Fruit fly (Drosophila melanogaster) whole organism, prepupa: ENCODE data around the gene CG13457.

Experiments
- Blimp-1 ChIP-seq: fragments of 200-800 bp; sonication (Bioruptor generic); optimal IDR thresholded peaks from 3 replicates; lab custom pipeline; 2017; ENCODE audit warnings: missing biosample characterization, missing genetic modification characterization, mild to moderate bottlenecking, moderate library complexity, missing genetic modification reagents
- CG11902 ChIP-seq: fragments of 200-800 bp; sonication (Bioruptor generic); optimal IDR thresholded peaks from 3 replicates; lab custom pipeline; 2016; ENCODE audit warnings: missing biosample characterization, missing genetic modification characterization
- CG15336 ChIP-seq: fragments of 200-800 bp; sonication (Bioruptor generic); IDR thresholded peaks from 2 replicates; pipeline ENCODE4 v1.3.6; 2022; ENCODE audit warnings: missing biosample characterization, missing genetic modification characterization
- CG16779 ChIP-seq: fragments of 200-800 bp; sonication (Bioruptor generic); optimal IDR thresholded peaks from 3 replicates; lab custom pipeline; 2017; ENCODE audit warnings: missing biosample characterization, mild to moderate bottlenecking, missing genetic modification characterization
- CG3032 ChIP-seq: fragments of 200-800 bp; optimal IDR thresholded peaks from 2 replicates; lab custom pipeline; 2019; ENCODE audit warnings: missing biosample characterization, mild to moderate bottlenecking, missing genetic modification characterization, moderate library complexity
- CG31627 ChIP-seq: fragments of 200-800 bp; sonication (Bioruptor generic); optimal IDR thresholded peaks from 3 replicates; lab custom pipeline; 2016; ENCODE audit warnings: missing biosample characterization, missing genetic modification characterization
- CG32006 ChIP-seq: fragments of 200-800 bp; sonication (Bioruptor generic); optimal IDR thresholded peaks from 3 replicates; lab custom pipeline; 2017; ENCODE audit warnings: missing biosample characterization, mild to moderate bottlenecking, missing genetic modification characterization
- CG34406 ChIP-seq: fragments of 200-800 bp; sonication (Bioruptor generic); optimal IDR thresholded peaks from 3 replicates; lab custom pipeline; 2016; ENCODE audit warnings: missing biosample characterization, missing genetic modification characterization
- CG6163 ChIP-seq: fragments of 200-800 bp; sonication (Bioruptor generic); IDR thresholded peaks from 3 replicates; pipeline ENCODE4 v1.3.6; 2022; ENCODE audit warnings: missing biosample characterization, missing genetic modification characterization
- CG6276 ChIP-seq: fragments of 200-800 bp; sonication (Bioruptor generic); optimal IDR thresholded peaks from 2 replicates; lab custom pipeline; 2017; ENCODE audit warnings: missing biosample characterization, mild to moderate bottlenecking, missing genetic modification characterization
- CG6792 ChIP-seq: fragments of 200-800 bp; sonication (Bioruptor generic); optimal IDR thresholded peaks from 3 replicates; lab custom pipeline; 2016; ENCODE audit warnings: missing biosample characterization, missing genetic modification characterization
- CG6808 ChIP-seq: fragments of 200-800 bp; sonication (Bioruptor generic); optimal IDR thresholded peaks from 3 replicates; lab custom pipeline; 2017; ENCODE audit warnings: missing biosample characterization, missing genetic modification characterization, mild to moderate bottlenecking, moderate library complexity, missing genetic modification reagents
- CG6854 ChIP-seq: fragments of 200-800 bp; sonication (Bioruptor generic); optimal IDR thresholded peaks from 2 replicates; lab custom pipeline; 2017; ENCODE audit warnings: missing biosample characterization, mild to moderate bottlenecking, missing genetic modification characterization
- CG8319 ChIP-seq: fragments of 200-800 bp; sonication (Bioruptor generic); optimal IDR thresholded peaks from 3 replicates; lab custom pipeline; 2016; ENCODE audit warnings: missing biosample characterization, missing genetic modification characterization
- Eip75B ChIP-seq: fragments of 200-800 bp; sonication (Bioruptor generic); optimal IDR thresholded peaks from 3 replicates; lab custom pipeline; 2016; ENCODE audit warnings: missing biosample characterization, missing genetic modification characterization
- Eip78C ChIP-seq: fragments of 200-800 bp; sonication (Bioruptor generic); peaks from one replicate; lab custom pipeline; 2016; ENCODE audit warnings: missing biosample characterization, missing genetic modification characterization
- Ets96B ChIP-seq: fragments of 200-800 bp; optimal IDR thresholded peaks from 2 replicates; lab custom pipeline; 2019; ENCODE audit warnings: missing biosample characterization, mild to moderate bottlenecking, missing genetic modification characterization, moderate library complexity
- Gug ChIP-seq: fragments of 200-800 bp; sonication (Bioruptor generic); IDR thresholded peaks from 2 replicates; pipeline ENCODE4 v1.3.6; 2022; ENCODE audit warnings: missing biosample characterization, missing genetic modification characterization
- Lpt ChIP-seq: fragments of 200-800 bp; sonication (Bioruptor generic); optimal IDR thresholded peaks from 3 replicates; lab custom pipeline; 2016; ENCODE audit warnings: missing biosample characterization, missing genetic modification characterization
- Met ChIP-seq: fragments of 200-800 bp; sonication (Bioruptor generic); optimal IDR thresholded peaks from 3 replicates; lab custom pipeline; 2016; ENCODE audit warnings: missing biosample characterization, missing genetic modification characterization
- OdsH ChIP-seq: fragments of 200-800 bp; sonication (Bioruptor generic); optimal IDR thresholded peaks from 3 replicates; lab custom pipeline; 2016; ENCODE audit warnings: missing biosample characterization, missing genetic modification characterization
- Sox102F ChIP-seq: fragments of 200-800 bp; sonication (Bioruptor generic); optimal IDR thresholded peaks from 2 replicates; lab custom pipeline; 2016; ENCODE audit warnings: missing biosample characterization, mild to moderate bottlenecking, missing genetic modification characterization
- Sox14 ChIP-seq: fragments of 200-800 bp; sonication (Bioruptor generic); optimal IDR thresholded peaks from 3 replicates; lab custom pipeline; 2016; ENCODE audit warnings: missing biosample characterization, missing genetic modification characterization
- Sox15 ChIP-seq: fragments of 200-800 bp; sonication (Bioruptor generic); optimal IDR thresholded peaks from 3 replicates; lab custom pipeline; 2016; ENCODE audit warnings: missing biosample characterization, missing genetic modification characterization
- achi ChIP-seq: fragments of 200-800 bp; sonication (Bioruptor generic); optimal IDR thresholded peaks from 3 replicates; lab custom pipeline; 2016; ENCODE audit warnings: missing biosample characterization, missing genetic modification characterization
- cyc ChIP-seq: fragments of 200-800 bp; sonication (Bioruptor generic); optimal IDR thresholded peaks from 3 replicates; lab custom pipeline; 2016; ENCODE audit warnings: missing biosample characterization, missing genetic modification characterization
- dsx ChIP-seq: fragments of 200-800 bp; optimal IDR thresholded peaks from 3 replicates; lab custom pipeline; 2019; ENCODE audit warnings: missing biosample characterization, mild to moderate bottlenecking, missing genetic modification characterization, moderate library complexity; ENCODE audit not compliant: poor library complexity, severe bottlenecking
- esn ChIP-seq: fragments of 200-800 bp; sonication (Bioruptor generic); optimal IDR thresholded peaks from 2 replicates; lab custom pipeline; 2016; ENCODE audit warnings: missing biosample characterization, mild to moderate bottlenecking, missing genetic modification characterization, moderate library complexity
- fd59A ChIP-seq: fragments of 200-800 bp; sonication (Bioruptor generic); optimal IDR thresholded peaks from 2 replicates; lab custom pipeline; 2017; ENCODE audit warnings: missing biosample characterization, mild to moderate bottlenecking, missing genetic modification characterization, missing genetic modification reagents
- lz ChIP-seq: fragments of 200-800 bp; sonication (Bioruptor generic); optimal IDR thresholded peaks from 3 replicates; lab custom pipeline; 2016; ENCODE audit warnings: missing biosample characterization, missing genetic modification characterization
- net ChIP-seq: fragments of 200-800 bp; sonication (Bioruptor generic); optimal IDR thresholded peaks from 3 replicates; lab custom pipeline; 2016; ENCODE audit warnings: missing biosample characterization, missing genetic modification characterization
- pdm3 ChIP-seq: fragments of 200-800 bp; sonication (Bioruptor generic); optimal IDR thresholded peaks from 3 replicates; lab custom pipeline; 2016; ENCODE audit warnings: missing biosample characterization, missing genetic modification characterization
- ss ChIP-seq, 2 experiments: fragments of 200-800 bp; sonication (Bioruptor generic); optimal IDR thresholded peaks; 2 replicates in 1 of 2; 3 replicates in 1 of 2; lab custom pipeline; 2017 to 2018; ENCODE audit warnings: mild to moderate bottlenecking in 2 of 2, missing biosample characterization in 2 of 2, missing genetic modification characterization in 2 of 2, moderate library complexity in 1 of 2
- svp ChIP-seq: fragments of 200-800 bp; sonication (Bioruptor generic); peaks from one replicate; lab custom pipeline; 2016; ENCODE audit warnings: missing biosample characterization, missing genetic modification characterization
- topi ChIP-seq: fragments of 200-800 bp; sonication (Bioruptor generic); optimal IDR thresholded peaks from 3 replicates; lab custom pipeline; 2016; ENCODE audit warnings: missing biosample characterization, missing genetic modification characterization
- vri ChIP-seq: fragments of 200-800 bp; sonication (Bioruptor generic); optimal IDR thresholded peaks from 3 replicates; lab custom pipeline; 2016; ENCODE audit warnings: missing biosample characterization, mild to moderate bottlenecking, missing genetic modification characterization

Gene CG13457

dm6 chr3L:15143108-15143507 lies 11.9 kb upstream of the CG13457 start:
- TF ChIP-seq CG31627 (GFP tag; lab: Kevin White, UChicago), result no peak
- TF ChIP-seq CG15336 (GFP tag; lab: Robert Waterston, UW), result no peak
- peak; percentile 23 for TF ChIP-seq Eip78C (GFP tag; lab: Kevin White, UChicago)
- TF ChIP-seq CG6276 (GFP tag; lab: Kevin White, UChicago), result no peak
- no peak for TF ChIP-seq Sox14

DNA sequence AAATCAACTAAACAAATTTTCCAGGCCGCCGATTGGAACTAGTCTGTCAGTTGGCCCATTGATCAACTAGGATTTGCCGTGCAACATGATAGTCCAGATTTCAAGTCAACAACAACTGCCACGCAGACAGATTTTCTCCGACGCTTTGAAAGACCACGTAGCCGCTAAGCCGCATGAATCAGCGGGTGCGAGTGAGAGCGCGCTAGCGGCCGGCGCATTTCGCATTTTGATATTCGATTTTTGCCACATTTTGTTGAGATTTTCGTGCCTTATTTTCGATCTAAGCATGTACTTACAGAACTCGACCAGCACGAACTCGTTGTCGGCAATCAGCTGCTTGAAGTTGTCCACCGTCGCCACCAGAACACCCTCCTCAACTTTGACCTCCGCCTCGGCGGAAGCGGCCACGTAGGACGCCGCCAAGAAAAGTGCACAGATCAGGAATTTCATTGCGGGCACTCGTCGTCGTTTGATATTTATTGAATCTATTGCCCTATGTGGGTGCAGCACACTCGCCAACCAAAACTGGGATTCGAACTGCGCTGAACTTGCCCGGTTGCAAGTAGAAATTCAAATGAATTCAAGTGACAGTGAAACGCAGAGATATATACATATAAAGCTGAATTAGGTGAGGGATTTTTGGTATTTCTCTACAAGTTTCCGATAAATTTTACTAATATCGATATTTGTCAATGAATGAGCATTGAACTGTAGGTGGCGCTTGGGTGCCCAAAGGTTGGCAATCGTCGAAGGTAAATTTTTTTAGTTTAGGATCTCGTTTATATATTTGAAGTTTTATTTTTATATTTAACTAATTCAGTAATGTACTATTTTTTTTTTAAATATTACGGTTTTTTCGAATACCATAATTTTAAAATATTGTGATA lies 11.1 kb upstream of the CG13457 start, which contains the start of gene Pdi:
Gene Pdi (minus strand): TSS at position 837 of the 887 bp plus-strand sequence.
- no peak for TF ChIP-seq Met (GFP tag; lab: Kevin White, UChicago)
- no peak for TF ChIP-seq CG8319 (GFP tag; lab: Kevin White, UChicago)
- TF ChIP-seq cyc (GFP tag; lab: Kevin White, UChicago), result peak; percentile 2
- TF ChIP-seq CG3032 (tag; lab: Kevin White, UChicago), result peak; percentile 20
- TF ChIP-seq vri (GFP tag; lab: Kevin White, UChicago), result peak; percentile 57
- peak; percentile 12; the same call in 1 of the 2 replicates for TF ChIP-seq CG15336 (GFP tag; lab: Robert Waterston, UW)
- no peak for TF ChIP-seq fd59A
- TF ChIP-seq CG11902, result no peak
- no peak for TF ChIP-seq Gug
- TF ChIP-seq Eip78C (GFP tag; lab: Kevin White, UChicago), result peak; percentile 81
- TF ChIP-seq CG16779 (tag; lab: Kevin White, UChicago), result peak; percentile 23
- no peak for TF ChIP-seq OdsH
- TF ChIP-seq Lpt (GFP tag; lab: Kevin White, UChicago), result no peak
- TF ChIP-seq Sox14, result no peak
- TF ChIP-seq CG34406, result no peak
- peak; percentile 20 for TF ChIP-seq dsx (GFP tag; lab: Kevin White, UChicago)
- peak; percentile 9 for TF ChIP-seq CG6808
- TF ChIP-seq Blimp-1 (GFP tag; lab: Kevin White, UChicago), result peak; percentile 9
- peak; percentile 23 for TF ChIP-seq achi (GFP tag; lab: Kevin White, UChicago)
- no peak for TF ChIP-seq Sox15 (GFP tag; lab: Kevin White, UChicago)
- peak; percentile 15 for TF ChIP-seq net (GFP tag; lab: Kevin White, UChicago)
- TF ChIP-seq Eip75B, result peak; percentile 29
- no peak for TF ChIP-seq CG6792
- TF ChIP-seq Sox102F (GFP tag; lab: Kevin White, UChicago), result peak; percentile 37
- peak; percentile 40; the same call in 2 of the 3 replicates for TF ChIP-seq CG6163 (GFP tag; lab: Robert Waterston, UW)
- peak; percentile 53 for TF ChIP-seq topi (GFP tag; lab: Kevin White, UChicago)
- no peak for TF ChIP-seq Ets96B (tag; lab: Kevin White, UChicago)
- no peak for TF ChIP-seq pdm3 (GFP tag; lab: Kevin White, UChicago)
- TF ChIP-seq ss (GFP tag; optimal IDR thresholded peaks at IDR 0.05; lab: Kevin White, UChicago), result peak in 1 of 2 experiments; percentile 16
- peak; percentile 82 for TF ChIP-seq svp (GFP tag; lab: Kevin White, UChicago)
- TF ChIP-seq lz, result peak; percentile 16
- peak; percentile 35 for TF ChIP-seq esn
- TF ChIP-seq CG32006, result no peak
- peak; percentile 41 for TF ChIP-seq CG6854 (GFP tag; lab: Kevin White, UChicago)
- TF ChIP-seq, all 60 proteins: peak for 20
